Fruit fly (Drosophila melanogaster) ovary, adult (tissue): Measurements from ENCODE around the gene CG3281.

Experiments used
- CG17801 ChIP-seq: fragments of 200-800 bp; optimal IDR thresholded peaks from 2 replicates; lab custom pipeline; 2019; ENCODE audit warnings: missing biosample characterization, mild to moderate bottlenecking, missing genetic modification characterization, moderate library complexity; ENCODE audit not compliant: partially characterized antibody

CG3281 gene

dm6 chr3R:11948903-11949358 lies 13.7 kb downstream of the CG3281 start, which contains the start of gene Cad87A:
Cad87A (minus strand) TSS chr3R:11949129.
- peak; percentile 55 for TF ChIP-seq CG17801

DNA sequence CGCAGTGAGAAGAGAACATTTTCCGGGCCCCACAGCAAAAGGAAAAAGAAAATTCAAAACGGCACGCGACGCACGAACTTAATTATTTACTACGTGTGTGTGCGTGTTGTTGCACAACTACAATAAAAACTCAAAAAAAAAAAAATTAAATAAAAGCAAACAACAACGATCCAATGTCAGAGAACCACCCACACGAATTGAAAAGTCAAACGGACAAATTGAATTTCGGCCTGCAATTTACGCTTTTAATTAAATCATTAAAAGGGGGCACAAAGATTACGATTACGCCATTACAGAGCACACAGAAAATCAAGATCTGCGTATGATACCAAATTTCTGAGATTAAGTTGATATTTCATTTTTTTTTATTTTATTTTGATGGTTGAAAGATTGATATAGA lies 14.6 kb downstream of the CG3281 start:
- TF ChIP-seq CG17801: no peak

- TF ChIP-seq CG17801: no peak
These were observed 15.3 kb downstream of the CG3281 start for dm6 chr3R:11947079-11947869.

DNA sequence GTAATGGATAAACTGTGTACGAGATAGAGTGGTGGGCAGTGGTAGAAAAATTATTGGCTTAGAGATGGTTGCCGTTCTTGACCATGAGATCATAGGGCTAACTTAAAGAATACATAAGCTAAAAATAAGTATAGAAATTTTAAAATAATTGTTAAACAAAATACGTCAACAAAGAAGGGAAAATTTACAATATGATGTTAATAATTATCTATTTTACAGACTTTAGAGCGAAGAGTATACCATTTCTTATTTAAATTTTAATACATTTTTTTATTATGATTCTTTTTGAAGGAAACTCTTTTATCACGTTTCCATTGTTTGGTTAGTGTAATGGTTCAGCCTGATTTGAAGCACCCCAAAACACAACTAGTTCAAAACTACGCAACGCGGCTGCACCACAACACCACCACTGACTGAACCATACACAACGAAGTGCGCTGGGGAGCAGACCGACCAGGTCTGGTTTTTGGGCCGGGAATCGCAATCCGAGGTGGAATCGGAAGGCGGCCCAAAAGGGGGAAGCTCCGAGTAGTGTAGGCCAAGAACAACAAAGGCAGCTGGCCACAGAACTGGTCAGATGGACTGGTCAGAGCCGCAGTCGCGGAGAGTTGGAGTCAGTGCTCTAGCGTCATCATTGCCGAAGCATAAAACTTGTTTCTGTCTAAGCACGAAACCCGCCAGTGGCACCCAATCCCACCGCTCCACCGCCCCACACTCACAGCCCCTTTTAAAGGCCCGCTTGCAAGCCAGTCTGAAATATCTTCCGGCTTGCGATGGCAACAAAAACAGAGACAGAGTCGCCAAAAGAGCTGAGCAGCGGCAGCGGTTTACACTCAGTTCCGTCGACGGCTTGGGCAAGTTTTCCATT lies 16.9 kb downstream of the CG3281 start:
- TF ChIP-seq CG17801: no peak

dm6 chr3R:11941116-11941515 lies 21.5 kb downstream of the CG3281 start:
- TF ChIP-seq CG17801: no peak

- TF ChIP-seq CG17801: no peak
These were observed 25.0 kb downstream of the CG3281 start for dm6 chr3R:11937427-11938114.

DNA sequence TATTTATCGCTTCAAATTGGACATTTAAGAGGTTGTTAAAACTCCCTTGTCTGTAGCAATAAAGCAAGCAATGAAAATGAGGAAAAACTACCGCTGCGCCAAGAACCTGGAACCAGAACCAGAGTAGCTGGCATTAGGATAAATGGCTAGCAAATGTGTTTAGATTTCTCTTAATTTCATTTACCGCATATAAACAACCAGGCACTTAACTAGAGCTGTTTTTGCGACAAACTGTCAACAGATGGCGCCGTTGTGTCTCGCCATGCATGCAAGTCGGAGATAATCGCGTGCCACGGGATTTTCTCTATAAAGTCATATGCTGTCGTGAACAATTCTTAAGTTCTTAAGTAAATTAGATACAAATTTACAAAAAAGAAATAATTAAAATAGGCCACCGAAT lies 28.7 kb downstream of the CG3281 start:
- TF ChIP-seq CG17801: no peak

DNA sequence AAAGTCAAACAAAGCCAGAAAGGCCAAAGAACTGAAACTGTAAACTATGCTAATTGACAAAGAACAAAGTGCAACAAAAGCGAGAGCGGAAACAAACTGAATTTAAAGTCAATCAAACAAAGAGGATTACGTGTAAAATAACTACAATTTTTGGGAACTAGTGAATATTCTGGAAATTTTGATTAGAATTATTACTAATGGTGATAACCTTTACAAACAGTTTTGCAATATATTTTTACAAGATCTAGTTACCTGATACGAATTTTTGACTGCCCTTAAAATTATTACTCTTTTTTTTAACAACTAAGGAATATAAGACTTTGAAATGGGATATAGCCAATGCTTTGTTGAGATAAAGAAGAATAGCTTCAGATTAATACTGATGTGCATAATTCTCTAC lies 31.6 kb downstream of the CG3281 start, which contains the start of gene CG14731:
Gene CG14731 (plus strand): TSS at position 301 of the 400 bp plus-strand sequence.
- TF ChIP-seq CG17801: no peak

dm6 chr3R:11920605-11921004 lies 42.0 kb downstream of the CG3281 start:
- no peak for TF ChIP-seq CG17801
